Fruit fly (Drosophila melanogaster): ENCODE data around the gene CG43844.

CG43844 gene

dm6 chr3R:21870158-21870971 is 19.0 kb upstream of the CG43844 start, which contains the start of gene CG31431 (continued):
- TF ChIP-seq CG1529 (GFP tag; optimal IDR thresholded peaks at IDR 0.05) (peak; percentile 91), crp (GFP tag; optimal IDR thresholded peaks at IDR 0.05) (peak in 1 of 2 experiments; percentile 64), ro (GFP tag; IDR thresholded peaks at IDR 0.05) (peak; percentile 93), crol (GFP tag; IDR thresholded peaks at IDR 0.05) (peak; percentile 79), Hand (GFP tag; optimal IDR thresholded peaks at IDR 0.05) (peak; percentile 96), CG7928 (GFP tag; optimal IDR thresholded peaks at IDR 0.05) (peak; percentile 80), CG11093 (GFP tag; IDR thresholded peaks at IDR 0.05) (peak; percentile 94), CG10959 (GFP tag; IDR thresholded peaks at IDR 0.05) (peak; percentile 95), lbe (GFP tag; optimal IDR thresholded peaks at IDR 0.05) (peak; percentile 58), toy (GFP tag; IDR thresholded peaks at IDR 0.05) (peak; percentile 96), sug (tag; optimal IDR thresholded peaks at IDR 0.05) (peak; percentile 96), NC2β (GFP tag; optimal IDR thresholded peaks at IDR 0.05) (peak; percentile 97), stwl (tag; optimal IDR thresholded peaks at IDR 0.05) (peak; percentile 43), bab2 (GFP tag; optimal IDR thresholded peaks at IDR 0.05) (peak; percentile 98), lmd (GFP tag; IDR thresholded peaks at IDR 0.05) (peak; percentile 98), CG17612 (GFP tag; IDR thresholded peaks at IDR 0.05) (peak; percentile 93), CG9609 (GFP tag; optimal IDR thresholded peaks at IDR 0.05) (peak; percentile 97), Sin3A (optimal IDR thresholded peaks at IDR 0.05) (no peak)

DNA sequence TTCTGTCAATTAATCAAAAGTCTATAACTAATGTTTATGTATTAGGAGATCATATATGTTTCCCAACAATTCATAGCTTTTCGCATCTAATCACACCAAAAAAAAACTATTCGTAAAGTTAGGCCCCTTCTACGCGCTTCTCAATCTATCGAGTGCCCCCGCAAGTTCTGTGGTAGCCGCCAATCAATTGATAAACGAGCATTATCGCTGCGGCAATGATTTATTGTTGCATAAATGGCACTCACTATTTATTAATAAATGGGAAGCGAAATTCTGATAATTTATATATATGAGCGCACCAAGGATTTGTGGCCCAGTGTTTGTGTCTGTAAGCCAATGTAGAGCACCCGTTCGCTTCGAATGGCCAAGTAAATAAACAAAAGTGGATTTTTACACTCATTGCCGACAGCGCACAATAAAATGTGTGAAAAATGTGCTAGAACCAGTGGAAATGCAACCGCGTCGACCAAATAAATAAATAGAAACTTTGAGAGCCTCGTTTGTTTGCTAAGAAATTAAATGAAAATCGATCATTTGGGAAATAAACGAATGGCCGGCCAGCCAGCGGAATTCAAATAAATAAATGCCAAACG is 17.9 kb upstream of the CG43844 start:
- TF ChIP-seq CG2116 (GFP tag; optimal IDR thresholded peaks at IDR 0.05) = no peak
- TF ChIP-seq sob (GFP tag; IDR thresholded peaks at IDR 0.05) = no peak
- TF ChIP-seq CG6689 (GFP tag; IDR thresholded peaks at IDR 0.05) = no peak
- TF ChIP-seq zfh1 (GFP tag; IDR thresholded peaks at IDR 0.05) = no peak
- no peak for TF ChIP-seq CG3407 (GFP tag; optimal IDR thresholded peaks at IDR 0.05)
- peak; percentile 36 for TF ChIP-seq Med (GFP tag)
- no peak for TF ChIP-seq Optix (GFP tag; IDR thresholded peaks at IDR 0.05)
- no peak for TF ChIP-seq cwo (GFP tag; optimal IDR thresholded peaks at IDR 0.05)
- no peak for TF ChIP-seq CG17612 (GFP tag; IDR thresholded peaks at IDR 0.05)
- TF ChIP-seq hb (GFP tag; IDR thresholded peaks at IDR 0.05; ENCODE audit: partially characterized antibody) = no peak
- peak; percentile 65 for TF ChIP-seq exex (tag; optimal IDR thresholded peaks at IDR 0.05)
- peak; percentile 2 for TF ChIP-seq Jarid2 (GFP tag; optimal IDR thresholded peaks at IDR 0.05)
- TF ChIP-seq ro (GFP tag; IDR thresholded peaks at IDR 0.05) = no peak
- TF ChIP-seq CG14014 (GFP tag; IDR thresholded peaks at IDR 0.05) = no peak
- no peak for TF ChIP-seq ara (GFP tag; IDR thresholded peaks at IDR 0.05)
- TF ChIP-seq CG42726 (GFP tag; IDR thresholded peaks at IDR 0.05; ENCODE audit: partially characterized antibody) = no peak
- TF ChIP-seq CG17385 (GFP tag; optimal IDR thresholded peaks at IDR 0.05) = peak; percentile 9
- TF ChIP-seq jing (GFP tag; optimal IDR thresholded peaks at IDR 0.05) = no peak
- no peak for TF ChIP-seq CG2875 (GFP tag; optimal IDR thresholded peaks at IDR 0.05)
- no peak for TF ChIP-seq CG7786 (GFP tag; optimal IDR thresholded peaks at IDR 0.05)
- no peak for TF ChIP-seq jigr1 (GFP tag; IDR thresholded peaks at IDR 0.05)
- no peak for TF ChIP-seq br (optimal IDR thresholded peaks at IDR 0.05)
- no peak for TF ChIP-seq stwl (tag; optimal IDR thresholded peaks at IDR 0.05)
- TF ChIP-seq lab (GFP tag; optimal IDR thresholded peaks at IDR 0.05) = peak; percentile 18
- TF ChIP-seq Eip74EF (GFP tag; optimal IDR thresholded peaks at IDR 0.05) = no peak
- no peak for TF ChIP-seq CG8290 (GFP tag; optimal IDR thresholded peaks at IDR 0.05)
- TF ChIP-seq CG8290 (tag; optimal IDR thresholded peaks at IDR 0.05) = peak in 1 of 2 experiments; percentile 7
- TF ChIP-seq ac (GFP tag; optimal IDR thresholded peaks at IDR 0.05) = no peak
- peak; percentile 36 for TF ChIP-seq salm (tag; optimal IDR thresholded peaks at IDR 0.05)
- no peak for TF ChIP-seq CG11398 (GFP tag; optimal IDR thresholded peaks at IDR 0.05)
- TF ChIP-seq Aef1 (GFP tag; IDR thresholded peaks at IDR 0.05) = no peak
- no peak for TF ChIP-seq CG4707 (GFP tag; optimal IDR thresholded peaks at IDR 0.05)
- peak; percentile 40 for TF ChIP-seq CG10543 (GFP tag; optimal IDR thresholded peaks at IDR 0.05)
- no peak for TF ChIP-seq CG18619 (GFP tag; optimal IDR thresholded peaks at IDR 0.05)

Data from whole organism, embryonic.